Fruit fly (Drosophila melanogaster): Measurements from ENCODE around the gene Herp.

The Herp gene

DNA sequence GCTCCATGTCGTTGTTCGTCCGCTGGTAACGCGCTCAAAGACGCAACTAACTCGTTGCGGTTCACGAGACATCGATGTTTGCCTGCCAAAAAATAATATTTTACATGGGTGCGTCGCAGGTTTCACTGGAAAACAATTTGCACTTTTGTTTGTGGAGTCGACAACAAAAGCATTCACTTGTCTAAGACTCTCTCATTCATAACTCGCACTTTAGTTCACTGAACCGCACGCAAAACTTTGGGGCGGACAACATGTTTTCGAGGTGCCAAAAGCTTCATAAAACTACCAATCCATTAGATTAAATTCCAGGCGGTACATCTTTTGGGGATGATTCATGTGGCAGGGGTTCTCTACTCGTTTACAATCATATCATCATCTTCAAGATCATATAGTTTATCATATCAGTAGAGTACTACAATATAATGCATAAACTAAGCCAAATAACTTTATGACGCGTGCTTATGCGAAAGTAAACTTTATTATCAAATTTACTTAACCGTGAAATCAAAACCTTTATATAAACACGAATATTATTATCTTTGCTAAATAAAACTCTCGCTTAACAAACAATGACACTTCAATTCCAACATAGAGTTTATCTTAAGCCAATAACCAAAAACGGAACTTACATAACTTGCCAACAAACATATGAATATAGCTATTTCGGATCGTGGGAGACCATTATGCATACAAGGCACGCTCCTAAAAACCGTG lies 21.7 kb downstream of the Herp start, which contains the start of gene CG7179 (continued):
- TF ChIP-seq Doc3 (GFP tag; IDR thresholded peaks at IDR 0.05; ENCODE audit: partially characterized antibody) (no peak), CG17385 (GFP tag; optimal IDR thresholded peaks at IDR 0.05) (no peak), corto (GFP tag; optimal IDR thresholded peaks at IDR 0.05) (no peak), CG6765 (GFP tag; optimal IDR thresholded peaks at IDR 0.05) (peak; percentile 24), CG4328 (GFP tag; optimal IDR thresholded peaks at IDR 0.05) (peak; percentile 1), CG13775 (GFP tag; optimal IDR thresholded peaks at IDR 0.05) (no peak), zf30C (GFP tag; optimal IDR thresholded peaks at IDR 0.05) (no peak), Fer3 (tag; optimal IDR thresholded peaks at IDR 0.05) (peak; percentile 57), CG9817 (tag; optimal IDR thresholded peaks at IDR 0.05) (peak; percentile 6), ab (GFP tag; optimal IDR thresholded peaks at IDR 0.05) (no peak), CG10654 (GFP tag; optimal IDR thresholded peaks at IDR 0.05) (no peak), CG18764 (GFP tag; optimal IDR thresholded peaks at IDR 0.05) (no peak), usp (GFP tag; optimal IDR thresholded peaks at IDR 0.05) (no peak), Opbp (GFP tag; IDR thresholded peaks at IDR 0.05; ENCODE audit: partially characterized antibody) (no peak), CG16813 (GFP tag; IDR thresholded peaks at IDR 0.05; ENCODE audit: partially characterized antibody) (no peak), CG13296 (GFP tag; optimal IDR thresholded peaks at IDR 0.05) (peak; percentile 64), gro (GFP tag; optimal IDR thresholded peaks at IDR 0.05) (no peak), CG10959 (GFP tag; IDR thresholded peaks at IDR 0.05) (no peak), fd102C (GFP tag; optimal IDR thresholded peaks at IDR 0.05) (no peak), CG4424 (GFP tag; optimal IDR thresholded peaks at IDR 0.05) (no peak), caup (GFP tag; optimal IDR thresholded peaks at IDR 0.05; ENCODE audit: severe bottlenecking) (peak; percentile 27), HLH3B (GFP tag; IDR thresholded peaks at IDR 0.05) (no peak), stwl (tag; optimal IDR thresholded peaks at IDR 0.05) (no peak), disco-r (GFP tag; optimal IDR thresholded peaks at IDR 0.05) (no peak), H15 (GFP tag; IDR thresholded peaks at IDR 0.05) (no peak), CG4282 (GFP tag; optimal IDR thresholded peaks at IDR 0.05) (no peak), Myb (GFP tag; optimal IDR thresholded peaks at IDR 0.05) (no peak), PHDP (tag; optimal IDR thresholded peaks at IDR 0.05) (peak; percentile 25), CG12071 (GFP tag; optimal IDR thresholded peaks at IDR 0.05) (peak; percentile 26), Sin3A (optimal IDR thresholded peaks at IDR 0.05) (no peak), ato (GFP tag; IDR thresholded peaks at IDR 0.05; ENCODE audit: partially characterized antibody) (no peak), insv (GFP tag; optimal IDR thresholded peaks at IDR 0.05) (no peak), C15 (GFP tag; IDR thresholded peaks at IDR 0.05) (no peak), Deaf1 (tag; optimal IDR thresholded peaks at IDR 0.05) (no peak), fd3F (GFP tag; optimal IDR thresholded peaks at IDR 0.05) (peak; percentile 18), CkIIα-i1 (GFP tag; IDR thresholded peaks at IDR 0.05) (no peak), bab2 (GFP tag; optimal IDR thresholded peaks at IDR 0.05) (no peak), hkb (optimal IDR thresholded peaks at IDR 0.05) (no peak), hkb (GFP tag; IDR thresholded peaks at IDR 0.05) (0 out of 2 replicates have a peak, but pooled peaks have one; percentile 29), Hey (tag; optimal IDR thresholded peaks at IDR 0.05) (no peak), Rx (GFP tag; IDR thresholded peaks at IDR 0.05) (no peak), CG17568 (GFP tag; optimal IDR thresholded peaks at IDR 0.05) (no peak), CG10979 (tag; optimal IDR thresholded peaks at IDR 0.05) (no peak), Ets65A (GFP tag) (no peak), psq (GFP tag; optimal IDR thresholded peaks at IDR 0.05) (no peak), fd64A (GFP tag; optimal IDR thresholded peaks at IDR 0.05) (no peak), CG2889 (GFP tag; IDR thresholded peaks at IDR 0.05) (no peak), CG2120 (GFP tag; optimal IDR thresholded peaks at IDR 0.05) (no peak), Six4 (GFP tag; optimal IDR thresholded peaks at IDR 0.05) (no peak), BtbVII (GFP tag; optimal IDR thresholded peaks at IDR 0.05) (peak; percentile 40), CG14710 (tag; optimal IDR thresholded peaks at IDR 0.05) (no peak)
